Fruit fly (Drosophila melanogaster) whole organism, embryonic: ENCODE data around the gene CG6790.

Experiments used
- Ada2b ChIP-seq: fragments of 200-800 bp; sonication (Bioruptor generic); IDR thresholded peaks from 2 replicates; pipeline ENCODE4 v1.3.6; 2022; ENCODE audit warnings: missing biosample characterization, missing genetic modification characterization
- Atf3 ChIP-seq: fragments of 200-800 bp; sonication (Bioruptor generic); optimal IDR thresholded peaks from 3 replicates; lab custom pipeline; 2016; ENCODE audit warnings: missing biosample characterization, missing genetic modification characterization
- CG10462 ChIP-seq: fragments of 200-800 bp; sonication (Bioruptor generic); optimal IDR thresholded peaks from 2 replicates; lab custom pipeline; 2016; ENCODE audit warnings: missing biosample characterization, missing genetic modification characterization
- CG10654 ChIP-seq: fragments of 200-800 bp; sonication (Bioruptor generic); optimal IDR thresholded peaks from 2 replicates; lab custom pipeline; 2016; ENCODE audit warnings: missing biosample characterization, missing genetic modification characterization
- CG12219 ChIP-seq: fragments of 200-800 bp; sonication (Bioruptor generic); optimal IDR thresholded peaks from 3 replicates; lab custom pipeline; 2018; ENCODE audit warnings: missing biosample characterization, mild to moderate bottlenecking, missing genetic modification characterization
- CG12236 ChIP-seq: fragments of 200-800 bp; sonication (Bioruptor generic); optimal IDR thresholded peaks from 2 replicates; lab custom pipeline; 2016; ENCODE audit warnings: missing biosample characterization, missing genetic modification characterization
- CG12299 ChIP-seq: fragments of 200-800 bp; sonication (Bioruptor generic); optimal IDR thresholded peaks from 2 replicates; lab custom pipeline; 2018; ENCODE audit warnings: missing biosample characterization, mild to moderate bottlenecking, missing genetic modification characterization
- CG13894 ChIP-seq: fragments of 200-800 bp; sonication (Bioruptor generic); optimal IDR thresholded peaks from 3 replicates; lab custom pipeline; 2018; ENCODE audit warnings: missing biosample characterization, mild to moderate bottlenecking, missing genetic modification characterization, moderate library complexity
- CG14667 ChIP-seq: fragments of 200-800 bp; sonication (Bioruptor generic); IDR thresholded peaks from 2 replicates; pipeline ENCODE4 v1.3.6; 2022; ENCODE audit warnings: missing biosample characterization, missing genetic modification characterization
- CG1529 ChIP-seq: fragments of 200-800 bp; sonication (Bioruptor generic); optimal IDR thresholded peaks from 3 replicates; lab custom pipeline; 2018; ENCODE audit warnings: missing biosample characterization, missing genetic modification characterization
- CG16863 ChIP-seq: fragments of 200-800 bp; sonication (Bioruptor generic); optimal IDR thresholded peaks from 3 replicates; lab custom pipeline; 2016; ENCODE audit warnings: missing biosample characterization, missing genetic modification characterization
- CG17912 ChIP-seq: fragments of 200-800 bp; sonication (Bioruptor generic); optimal IDR thresholded peaks from 2 replicates; lab custom pipeline; 2018; ENCODE audit warnings: missing biosample characterization, mild to moderate bottlenecking, missing genetic modification characterization
- CG18476 ChIP-seq: fragments of 200-800 bp; sonication (Bioruptor generic); optimal IDR thresholded peaks from 2 replicates; lab custom pipeline; 2016; ENCODE audit warnings: missing biosample characterization, mild to moderate bottlenecking, missing genetic modification characterization
- CG18619 ChIP-seq: fragments of 200-800 bp; sonication (Bioruptor generic); optimal IDR thresholded peaks from 3 replicates; lab custom pipeline; 2017; ENCODE audit warnings: missing biosample characterization, mild to moderate bottlenecking, missing genetic modification characterization
- CG2875 ChIP-seq: fragments of 200-800 bp; sonication (Bioruptor generic); optimal IDR thresholded peaks from 2 replicates; lab custom pipeline; 2017; ENCODE audit warnings: missing biosample characterization, mild to moderate bottlenecking, missing genetic modification characterization, missing genetic modification reagents
- CG3995 ChIP-seq: fragments of 200-800 bp; sonication (Bioruptor generic); optimal IDR thresholded peaks from 3 replicates; lab custom pipeline; 2016; ENCODE audit warnings: missing biosample characterization, missing genetic modification characterization
- CG4820 ChIP-seq: fragments of 200-800 bp; sonication (Bioruptor generic); optimal IDR thresholded peaks from 3 replicates; lab custom pipeline; 2016; ENCODE audit warnings: missing biosample characterization, missing genetic modification characterization
- CG4854 ChIP-seq: fragments of 200-800 bp; sonication (Bioruptor generic); optimal IDR thresholded peaks from 2 replicates; lab custom pipeline; 2016; ENCODE audit warnings: missing biosample characterization, missing genetic modification characterization, inconsistent platforms
- CG6254 ChIP-seq: fragments of 200-800 bp; sonication (Bioruptor generic); optimal IDR thresholded peaks from 3 replicates; lab custom pipeline; 2017; ENCODE audit warnings: mild to moderate bottlenecking, missing biosample characterization, missing genetic modification reagents, missing genetic modification characterization
- CG8924 ChIP-seq: fragments of 200-800 bp; optimal IDR thresholded peaks from 3 replicates; lab custom pipeline; 2019; ENCODE audit warnings: missing biosample characterization, mild to moderate bottlenecking, missing genetic modification characterization, moderate library complexity
- CG9817 ChIP-seq: fragments of 200-800 bp; sonication (Bioruptor generic); optimal IDR thresholded peaks from 2 replicates; lab custom pipeline; 2018; ENCODE audit warnings: missing biosample characterization, mild to moderate bottlenecking, missing genetic modification characterization, moderate library complexity
- Camta ChIP-seq: fragments of 200-800 bp; sonication (Bioruptor generic); optimal IDR thresholded peaks from 2 replicates; lab custom pipeline; 2016; ENCODE audit warnings: missing biosample characterization, missing genetic modification characterization
- Dbx ChIP-seq: fragments of 200-800 bp; sonication (Bioruptor generic); IDR thresholded peaks from 3 replicates; pipeline ENCODE4 v1.3.6; 2022; ENCODE audit warnings: missing biosample characterization, missing genetic modification characterization
- Dfd ChIP-seq, 2 experiments: fragments of >200 bp; optimal IDR thresholded peaks; 2 replicates each; lab custom pipeline; 2017; ENCODE audit warnings: missing biosample characterization in 2 of 2, missing genetic modification characterization in 2 of 2
- Dip2 ChIP-seq: fragments of 200-800 bp; sonication (Bioruptor generic); IDR thresholded peaks from 2 replicates; pipeline ENCODE4 v1.3.6; 2022; ENCODE audit warnings: missing biosample characterization, missing genetic modification characterization
- Hmr ChIP-seq: fragments of 200-800 bp; sonication (Bioruptor generic); optimal IDR thresholded peaks from 3 replicates; lab custom pipeline; 2017; ENCODE audit warnings: mild to moderate bottlenecking, missing biosample characterization, missing genetic modification reagents, missing genetic modification characterization
- Lhr ChIP-seq: fragments of 200-800 bp; sonication (Bioruptor generic); optimal IDR thresholded peaks from 3 replicates; lab custom pipeline; 2017; ENCODE audit warnings: mild to moderate bottlenecking, missing biosample characterization, missing genetic modification reagents, missing genetic modification characterization
- NfI ChIP-seq: fragments of 200-800 bp; sonication (Bioruptor generic); optimal IDR thresholded peaks from 3 replicates; lab custom pipeline; 2018; ENCODE audit warnings: missing biosample characterization, mild to moderate bottlenecking, missing genetic modification characterization, moderate library complexity
- Vsx1 ChIP-seq: fragments of 200-800 bp; sonication (Bioruptor generic); optimal IDR thresholded peaks from 2 replicates; lab custom pipeline; 2017; ENCODE audit warnings: missing biosample characterization, mild to moderate bottlenecking, missing genetic modification characterization, missing genetic modification reagents
- Xbp1 ChIP-seq: fragments of 200-800 bp; sonication (Bioruptor generic); optimal IDR thresholded peaks from 3 replicates; lab custom pipeline; 2016; ENCODE audit warnings: missing biosample characterization, mild to moderate bottlenecking, missing genetic modification characterization
- ac ChIP-seq: fragments of 200-800 bp; sonication (Bioruptor generic); optimal IDR thresholded peaks from 3 replicates; lab custom pipeline; 2017; ENCODE audit warnings: missing biosample characterization, mild to moderate bottlenecking, missing genetic modification characterization
- al ChIP-seq: fragments of 200-800 bp; sonication (Bioruptor generic); IDR thresholded peaks from 2 replicates; pipeline ENCODE4 v1.3.6; 2022; ENCODE audit warnings: missing biosample characterization, missing genetic modification characterization
- bbx ChIP-seq: fragments of 200-800 bp; sonication (Bioruptor generic); IDR thresholded peaks from 2 replicates; pipeline ENCODE4 v1.3.6; 2022; ENCODE audit warnings: missing biosample characterization, missing genetic modification characterization; ENCODE audit not compliant: partially characterized antibody
- crp ChIP-seq, 2 experiments: fragments of 200-800 bp; sonication (Bioruptor generic); optimal IDR thresholded peaks; 2 replicates in 1 of 2; 3 replicates in 1 of 2; lab custom pipeline; 2017; ENCODE audit warnings: missing biosample characterization in 2 of 2, missing genetic modification characterization in 2 of 2, mild to moderate bottlenecking in 1 of 2, moderate library complexity in 1 of 2
- cwo ChIP-seq: fragments of 200-800 bp; sonication (Bioruptor generic); optimal IDR thresholded peaks from 3 replicates; lab custom pipeline; 2017; ENCODE audit warnings: missing biosample characterization, missing genetic modification characterization, mild to moderate bottlenecking, moderate library complexity, missing genetic modification reagents
- fd102C ChIP-seq: fragments of 200-800 bp; sonication (Bioruptor generic); optimal IDR thresholded peaks from 2 replicates; lab custom pipeline; 2018; ENCODE audit warnings: missing biosample characterization, mild to moderate bottlenecking, missing genetic modification characterization, moderate library complexity
- fd96Cb ChIP-seq: fragments of 200-800 bp; sonication (Bioruptor generic); optimal IDR thresholded peaks from 2 replicates; lab custom pipeline; 2018; ENCODE audit warnings: missing biosample characterization, mild to moderate bottlenecking, missing genetic modification characterization, moderate library complexity
- hkb ChIP-seq, 2 experiments: fragments of 200-800 bp in 1 of 2; fragments of >200 bp in 1 of 2; sonication (Bioruptor generic) in 1 of 2; IDR thresholded peaks in 1 of 2; optimal IDR thresholded peaks in 1 of 2; 2 replicates each; pipeline versions ENCODE4 v1.3.6 to Lab custom; 2017 to 2022; ENCODE audit warnings: missing biosample characterization in 1 of 2, missing genetic modification characterization in 1 of 2
- ind ChIP-seq: fragments of 200-800 bp; sonication (Bioruptor generic); optimal IDR thresholded peaks from 3 replicates; lab custom pipeline; 2016; ENCODE audit warnings: missing biosample characterization, missing genetic modification characterization
- klu ChIP-seq: fragments of 200-800 bp; sonication (Bioruptor generic); IDR thresholded peaks from 2 replicates; pipeline ENCODE4 v1.3.6; 2022; ENCODE audit warnings: missing biosample characterization, missing genetic modification characterization
- lilli ChIP-seq: fragments of 200-800 bp; sonication (Bioruptor generic); optimal IDR thresholded peaks from 3 replicates; lab custom pipeline; 2016; ENCODE audit warnings: missing biosample characterization, missing genetic modification characterization
- nmo ChIP-seq: fragments of 200-800 bp; sonication (Bioruptor generic); optimal IDR thresholded peaks from 2 replicates; lab custom pipeline; 2018; ENCODE audit warnings: missing biosample characterization, mild to moderate bottlenecking, missing genetic modification characterization, moderate library complexity
- p53 ChIP-seq: fragments of 200-800 bp; sonication (Bioruptor generic); optimal IDR thresholded peaks from 2 replicates; lab custom pipeline; 2016; ENCODE audit warnings: missing biosample characterization, missing genetic modification characterization
- ranshi ChIP-seq: fragments of 200-800 bp; sonication (Bioruptor generic); IDR thresholded peaks from 2 replicates; pipeline ENCODE4 v1.3.6; 2022; ENCODE audit warnings: missing biosample characterization, missing genetic modification characterization
- shn ChIP-seq: fragments of 200-800 bp; sonication (Bioruptor generic); optimal IDR thresholded peaks from 3 replicates; lab custom pipeline; 2016; ENCODE audit warnings: missing biosample characterization, missing genetic modification characterization
- slp2 ChIP-seq: fragments of 200-800 bp; sonication (Bioruptor generic); optimal IDR thresholded peaks from 2 replicates; lab custom pipeline; 2016; ENCODE audit warnings: missing biosample characterization, missing genetic modification characterization
- so ChIP-seq: fragments of 200-800 bp; sonication (Bioruptor generic); IDR thresholded peaks from 3 replicates; pipeline ENCODE4 v1.3.6; 2022; ENCODE audit warnings: missing biosample characterization, missing genetic modification characterization
- stc ChIP-seq: fragments of 200-800 bp; sonication (Bioruptor generic); IDR thresholded peaks from 2 replicates; pipeline ENCODE4 v1.3.6; 2022; ENCODE audit warnings: missing biosample characterization, missing genetic modification characterization
- sug ChIP-seq: fragments of 200-800 bp; optimal IDR thresholded peaks from 2 replicates; lab custom pipeline; 2019; ENCODE audit warnings: missing biosample characterization, mild to moderate bottlenecking, missing genetic modification characterization, moderate library complexity
- tin ChIP-seq: fragments of 200-800 bp; sonication (Bioruptor generic); optimal IDR thresholded peaks from 3 replicates; lab custom pipeline; 2016; ENCODE audit warnings: missing biosample characterization, missing genetic modification characterization
- unc-4 ChIP-seq: fragments of 200-800 bp; sonication (Bioruptor generic); IDR thresholded peaks from 2 replicates; pipeline ENCODE4 v1.3.6; 2022; ENCODE audit warnings: missing biosample characterization, missing genetic modification characterization; ENCODE audit not compliant: partially characterized antibody

The CG6790 gene

dm6 chr3R:11617363-11617762 lies 38.8 kb upstream of the CG6790 start (continued):
- TF ChIP-seq NfI (GFP tag; lab: Kevin White, UChicago) = no peak
- no peak for TF ChIP-seq cwo (GFP tag; lab: Kevin White, UChicago)
- TF ChIP-seq Lhr (GFP tag; lab: Kevin White, UChicago) = no peak
- no peak for TF ChIP-seq Ada2b (GFP tag; lab: Robert Waterston, UW)
- no peak for TF ChIP-seq Dfd (GFP tag; optimal IDR thresholded peaks at IDR 0.05; lab: Kevin White, UChicago)
- TF ChIP-seq CG12236 (GFP tag; lab: Kevin White, UChicago) = peak; percentile 29
- peak; percentile 44 for TF ChIP-seq CG4820 (GFP tag; lab: Kevin White, UChicago)
- TF ChIP-seq CG17912 (GFP tag; lab: Kevin White, UChicago) = no peak
- TF ChIP-seq unc-4 (GFP tag; lab: Robert Waterston, UW) = no peak
- TF ChIP-seq stc = no peak
- no peak for TF ChIP-seq Dbx (GFP tag; lab: Robert Waterston, UW)
- TF ChIP-seq klu (GFP tag; lab: Robert Waterston, UW) = no peak
- peak; percentile 60 for TF ChIP-seq nmo (GFP tag; lab: Kevin White, UChicago)
- no peak for TF ChIP-seq shn (GFP tag; lab: Kevin White, UChicago)
- no peak for TF ChIP-seq al
- TF ChIP-seq CG8924 (tag; lab: Kevin White, UChicago) = peak; percentile 46
- no peak for TF ChIP-seq ranshi (GFP tag; lab: Robert Waterston, UW)
- TF ChIP-seq CG2875 = peak; percentile 52
- TF ChIP-seq crp (GFP tag; optimal IDR thresholded peaks at IDR 0.05; lab: Kevin White, UChicago) = no peak
- no peak for TF ChIP-seq Hmr (GFP tag; lab: Kevin White, UChicago)
- TF ChIP-seq CG6254 (GFP tag; lab: Kevin White, UChicago) = peak; percentile 60
- TF ChIP-seq CG18619 (GFP tag; lab: Kevin White, UChicago) = no peak
- no peak for TF ChIP-seq Atf3 (GFP tag; lab: Kevin White, UChicago)
- peak; percentile 13 for TF ChIP-seq tin (GFP tag; lab: Kevin White, UChicago)
- no peak for TF ChIP-seq bbx
- no peak for TF ChIP-seq ac (GFP tag; lab: Kevin White, UChicago)
- no peak for TF ChIP-seq slp2 (GFP tag; lab: Kevin White, UChicago)
- TF ChIP-seq CG10654 (GFP tag; lab: Kevin White, UChicago) = no peak
- no peak for TF ChIP-seq CG9817 (tag; lab: Kevin White, UChicago)
- no peak for TF ChIP-seq p53 (GFP tag; lab: Kevin White, UChicago)
- TF ChIP-seq sug (tag; lab: Kevin White, UChicago) = no peak
- no peak for TF ChIP-seq Vsx1 (GFP tag; lab: Kevin White, UChicago)
- TF ChIP-seq CG4854 (GFP tag; lab: Kevin White, UChicago) = no peak
- no peak for TF ChIP-seq CG3995 (GFP tag; lab: Kevin White, UChicago)
- peak; percentile 5 for TF ChIP-seq ind (GFP tag; lab: Kevin White, UChicago)
- TF ChIP-seq Camta = peak; percentile 5
- TF ChIP-seq so = no peak
- peak; percentile 25 for TF ChIP-seq lilli
- TF ChIP-seq CG14667 (GFP tag; lab: Robert Waterston, UW) = no peak
- no peak for TF ChIP-seq CG18476 (GFP tag; lab: Kevin White, UChicago)
- TF ChIP-seq hkb (optimal IDR thresholded peaks at IDR 0.05; lab: Kevin White, UChicago) = no peak
- TF ChIP-seq hkb (GFP tag; IDR thresholded peaks at IDR 0.05; lab: Robert Waterston, UW) = no peak
- TF ChIP-seq fd102C (GFP tag; lab: Kevin White, UChicago) = no peak
- peak; percentile 4 for TF ChIP-seq CG12219
- peak; percentile 37 for TF ChIP-seq CG16863
- peak; percentile 30 for TF ChIP-seq Xbp1
- no peak for TF ChIP-seq CG10462 (GFP tag; lab: Kevin White, UChicago)
- TF ChIP-seq Dip2 (GFP tag; lab: Robert Waterston, UW) = no peak
- TF ChIP-seq CG13894 (tag; lab: Kevin White, UChicago) = no peak
- peak; percentile 42 for TF ChIP-seq CG1529 (GFP tag; lab: Kevin White, UChicago)
- peak; percentile 46 for TF ChIP-seq fd96Cb (tag; lab: Kevin White, UChicago)
- TF ChIP-seq CG12299 (tag; lab: Kevin White, UChicago) = no peak
